Worm (Caenorhabditis elegans) whole organism, late embryonic: ENCODE results near the gene T27A1.2.

Experiments
- C08G9.2 ChIP-seq: sonication (generic microtip); optimal IDR thresholded peaks from 2 replicates; lab custom pipeline; 2016; ENCODE audit warnings: mild to moderate bottlenecking, missing genetic modification characterization, moderate library complexity, missing compliant biosample characterization
- C38D4.7 ChIP-seq: fragments of 200-800 bp; sonication (Bioruptor generic); optimal IDR thresholded peaks from 2 replicates; lab custom pipeline; 2018; ENCODE audit warnings: mild to moderate bottlenecking, missing genetic modification characterization, moderate library complexity, missing compliant biosample characterization
- T23F11.4 ChIP-seq: fragments of 200-800 bp; sonication (Bioruptor generic); optimal IDR thresholded peaks from 2 replicates; lab custom pipeline; 2018; ENCODE audit warnings: mild to moderate bottlenecking, missing genetic modification characterization, missing compliant biosample characterization
- Y22D7AL.16 ChIP-seq: sonication (generic microtip); optimal IDR thresholded peaks from 2 replicates; lab custom pipeline; 2016; ENCODE audit warnings: missing genetic modification characterization, missing compliant biosample characterization
- ahr-1 ChIP-seq: sonication (generic microtip); optimal IDR thresholded peaks from 2 replicates; lab custom pipeline; 2016; ENCODE audit warnings: missing genetic modification characterization, missing compliant biosample characterization
- ceh-14 ChIP-seq: sonication (generic microtip); optimal IDR thresholded peaks from 2 replicates; lab custom pipeline; 2016; ENCODE audit warnings: missing genotype, missing genetic modification characterization, missing compliant biosample characterization
- ceh-18 ChIP-seq: sonication (generic microtip); optimal IDR thresholded peaks from 2 replicates; lab custom pipeline; 2016; ENCODE audit warnings: missing genetic modification characterization, missing compliant biosample characterization
- ceh-22 ChIP-seq: sonication (generic microtip); optimal IDR thresholded peaks from 2 replicates; lab custom pipeline; 2017; ENCODE audit warnings: missing biosample characterization, missing genetic modification characterization
- ceh-24 ChIP-seq: sonication (generic microtip); optimal IDR thresholded peaks from 2 replicates; lab custom pipeline; 2016; ENCODE audit warnings: mild to moderate bottlenecking, missing genetic modification characterization, missing compliant biosample characterization
- ceh-30 ChIP-seq: fragments of 150-350 bp; optimal IDR thresholded peaks from 2 replicates; lab custom pipeline; 2014; ENCODE audit warnings: missing biosample characterization, missing genetic modification characterization
- ceh-34 ChIP-seq: sonication (generic microtip); optimal IDR thresholded peaks from 2 replicates; lab custom pipeline; 2016; ENCODE audit warnings: mild to moderate bottlenecking, missing genetic modification characterization, missing compliant biosample characterization
- ceh-45 ChIP-seq: fragments of 200-800 bp; sonication (Bioruptor generic); IDR thresholded peaks from 2 replicates; pipeline ENCODE4 v1.3.6; 2022; ENCODE audit warnings: missing genetic modification reagents, missing genetic modification characterization, missing compliant biosample characterization
- ceh-48 ChIP-seq: sonication (generic microtip); optimal IDR thresholded peaks from 2 replicates; lab custom pipeline; 2016; ENCODE audit warnings: missing genetic modification characterization, inconsistent platforms, missing compliant biosample characterization
- ceh-6 ChIP-seq: fragments of 200-800 bp; sonication (Bioruptor generic); optimal IDR thresholded peaks from 2 replicates; lab custom pipeline; 2018; ENCODE audit warnings: mild to moderate bottlenecking, missing genetic modification characterization, missing compliant biosample characterization
- dmd-4 ChIP-seq: sonication (generic microtip); optimal IDR thresholded peaks from 2 replicates; lab custom pipeline; 2016; ENCODE audit warnings: borderline replicate concordance, missing genetic modification characterization, missing compliant biosample characterization
- elt-2 ChIP-seq: sonication (generic microtip); optimal IDR thresholded peaks from 2 replicates; lab custom pipeline; 2016; ENCODE audit warnings: missing genetic modification reagents, missing genetic modification characterization, missing compliant biosample characterization
- elt-4 ChIP-seq: sonication (generic microtip); optimal IDR thresholded peaks from 2 replicates; lab custom pipeline; 2016; ENCODE audit warnings: missing genetic modification characterization, missing compliant biosample characterization
- fax-1 ChIP-seq: sonication (generic microtip); optimal IDR thresholded peaks from 2 replicates; lab custom pipeline; 2016; ENCODE audit warnings: missing genotype, missing genetic modification characterization, missing compliant biosample characterization
- fkh-6 ChIP-seq: sonication (generic microtip); optimal IDR thresholded peaks from 2 replicates; lab custom pipeline; 2016; ENCODE audit warnings: missing genetic modification characterization, missing compliant biosample characterization
- hlh-13 ChIP-seq: fragments of 200-800 bp; sonication (Bioruptor generic); optimal IDR thresholded peaks from 2 replicates; lab custom pipeline; 2018; ENCODE audit warnings: mild to moderate bottlenecking, missing genetic modification characterization, missing compliant biosample characterization
- hlh-6 ChIP-seq: sonication (generic microtip); optimal IDR thresholded peaks from 2 replicates; lab custom pipeline; 2016; ENCODE audit warnings: missing genotype, missing genetic modification characterization, missing compliant biosample characterization
- hlh-8 ChIP-seq: sonication (generic microtip); optimal IDR thresholded peaks from 2 replicates; lab custom pipeline; 2016; ENCODE audit warnings: missing genotype, missing genetic modification characterization, missing compliant biosample characterization
- nhr-232 ChIP-seq: sonication (generic microtip); optimal IDR thresholded peaks from 2 replicates; lab custom pipeline; 2016; ENCODE audit warnings: missing genetic modification characterization, missing compliant biosample characterization
- npax-4 ChIP-seq: sonication (generic microtip); optimal IDR thresholded peaks from 2 replicates; lab custom pipeline; 2016; ENCODE audit warnings: missing genetic modification characterization, missing compliant biosample characterization
- pag-3 ChIP-seq: sonication (generic microtip); optimal IDR thresholded peaks from 2 replicates; lab custom pipeline; 2016; ENCODE audit warnings: missing compliant biosample characterization, missing genetic modification characterization, borderline replicate concordance
- pat-9 ChIP-seq: fragments of 200-800 bp; sonication (Bioruptor generic); optimal IDR thresholded peaks from 2 replicates; lab custom pipeline; 2018; ENCODE audit warnings: mild to moderate bottlenecking, missing genetic modification characterization, moderate library complexity, missing compliant biosample characterization
- pha-2 ChIP-seq: sonication (generic microtip); optimal IDR thresholded peaks from 2 replicates; lab custom pipeline; 2017; ENCODE audit warnings: mild to moderate bottlenecking, missing genetic modification characterization, missing compliant biosample characterization
- pros-1 ChIP-seq: fragments of 150-350 bp; optimal IDR thresholded peaks from 2 replicates; lab custom pipeline; 2014; ENCODE audit warnings: missing biosample characterization, missing genetic modification reagents, missing genetic modification characterization
- sox-2 ChIP-seq: fragments of 200-800 bp; sonication (Bioruptor generic); IDR thresholded peaks from 2 replicates; pipeline ENCODE4 v1.3.6; 2022; ENCODE audit warnings: missing genetic modification reagents, missing genetic modification characterization, missing compliant biosample characterization
- sox-4 ChIP-seq: sonication (generic microtip); optimal IDR thresholded peaks from 2 replicates; lab custom pipeline; 2017; ENCODE audit warnings: mild to moderate bottlenecking, missing genetic modification characterization, inconsistent platforms, missing compliant biosample characterization
- syd-9 ChIP-seq: sonication (generic microtip); optimal IDR thresholded peaks from 2 replicates; lab custom pipeline; 2016; ENCODE audit warnings: mild to moderate bottlenecking, missing genetic modification characterization, moderate library complexity, missing compliant biosample characterization
- tbx-2 ChIP-seq: sonication (generic microtip); optimal IDR thresholded peaks from 2 replicates; lab custom pipeline; 2016; ENCODE audit warnings: missing genetic modification characterization, missing compliant biosample characterization
- unc-3 ChIP-seq, 2 experiments: fragments of 200-800 bp in 1 of 2; sonication (Bioruptor generic) in 1 of 2; sonication (generic microtip) in 1 of 2; conservative IDR thresholded peaks in 1 of 2; optimal IDR thresholded peaks in 1 of 2; 2 replicates each; pipeline versions ENCODE4 v1.3.6 to Lab custom; 2016 to 2022; ENCODE audit warnings: missing compliant biosample characterization in 2 of 2, missing genetic modification characterization in 2 of 2, missing genetic modification reagents in 1 of 2
- unc-42 ChIP-seq: sonication (generic microtip); optimal IDR thresholded peaks from 2 replicates; lab custom pipeline; 2016; ENCODE audit warnings: missing genotype, missing genetic modification characterization, missing compliant biosample characterization
- unc-55 ChIP-seq: sonication (generic microtip); optimal IDR thresholded peaks from 2 replicates; lab custom pipeline; 2017; ENCODE audit warnings: missing biosample characterization, missing genetic modification reagents, missing genetic modification characterization
- unc-86 ChIP-seq: sonication (generic microtip); optimal IDR thresholded peaks from 2 replicates; lab custom pipeline; 2016; ENCODE audit warnings: missing genetic modification characterization, missing compliant biosample characterization
- ztf-16 ChIP-seq: sonication (generic microtip); optimal IDR thresholded peaks from 2 replicates; lab custom pipeline; 2017; ENCODE audit warnings: missing genetic modification characterization, missing compliant biosample characterization

T27A1.2 gene

ce11 chrII:536775-537174 is at the start of gene T27A1.2:
Gene T27A1.2, minus strand, starts transcription at chrII:536875.
- TF ChIP-seq pat-9 (tag; lab: Kevin White, UChicago) (no peak), unc-55 (no peak), ceh-48 (tag; lab: Kevin White, UChicago) (no peak), unc-42 (no peak), hlh-13 (no peak), pag-3 (tag; lab: Kevin White, UChicago) (no peak), C38D4.7 (no peak), dmd-4 (no peak)

DNA sequence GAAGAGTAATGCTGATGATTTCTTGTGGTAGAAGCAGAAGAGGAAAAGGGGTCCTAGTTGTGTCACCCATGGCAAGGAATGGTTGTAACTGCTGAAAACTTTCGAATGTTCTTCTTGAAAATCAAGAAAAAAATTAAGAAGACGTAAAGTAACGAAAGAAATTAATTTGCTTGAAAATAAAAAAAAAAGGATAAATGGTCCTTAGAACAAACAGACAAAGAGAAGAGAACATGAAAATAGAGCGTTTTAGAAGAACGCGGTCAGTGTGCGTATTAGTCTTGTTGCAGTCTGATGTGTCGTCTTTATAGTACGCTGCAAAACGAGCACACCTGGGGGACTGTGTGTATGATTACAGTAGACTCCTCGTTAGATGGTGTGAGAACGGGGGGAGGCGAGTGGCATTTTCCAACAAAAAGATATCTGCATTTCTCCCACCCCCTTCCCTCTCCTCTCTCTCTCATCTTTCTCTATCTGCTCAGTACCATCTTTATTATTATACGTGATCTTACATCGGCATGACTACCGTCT is 47.7 kb upstream of the T27A1.2 start, which contains the start of the genes W08F4.12 and W08F4.13:
TSS of gene W08F4.12 (minus strand) at position 101 of the 528 bp plus-strand sequence.
TSS of gene W08F4.13 (plus strand) at position 478 of the 528 bp plus-strand sequence.
- TF ChIP-seq ceh-34 (tag; lab: Kevin White, UChicago), result no peak
- no peak for TF ChIP-seq unc-55
- no peak for TF ChIP-seq ztf-16 (tag; lab: Kevin White, UChicago)
- TF ChIP-seq syd-9 (tag; lab: Kevin White, UChicago), result no peak
- TF ChIP-seq npax-4 (tag; lab: Kevin White, UChicago), result no peak
- TF ChIP-seq hlh-8 (tag; lab: Kevin White, UChicago), result no peak
- no peak for TF ChIP-seq tbx-2 (tag; lab: Kevin White, UChicago)
- no peak for TF ChIP-seq unc-86
- TF ChIP-seq C08G9.2 (tag; lab: Kevin White, UChicago), result no peak
- TF ChIP-seq sox-4, result no peak
- no peak for TF ChIP-seq fax-1
- TF ChIP-seq ceh-18 (tag; lab: Kevin White, UChicago), result no peak
- no peak for TF ChIP-seq ceh-45 (GFP tag; lab: Robert Waterston, UW)
- no peak for TF ChIP-seq ceh-22
- no peak for TF ChIP-seq C38D4.7

DNA sequence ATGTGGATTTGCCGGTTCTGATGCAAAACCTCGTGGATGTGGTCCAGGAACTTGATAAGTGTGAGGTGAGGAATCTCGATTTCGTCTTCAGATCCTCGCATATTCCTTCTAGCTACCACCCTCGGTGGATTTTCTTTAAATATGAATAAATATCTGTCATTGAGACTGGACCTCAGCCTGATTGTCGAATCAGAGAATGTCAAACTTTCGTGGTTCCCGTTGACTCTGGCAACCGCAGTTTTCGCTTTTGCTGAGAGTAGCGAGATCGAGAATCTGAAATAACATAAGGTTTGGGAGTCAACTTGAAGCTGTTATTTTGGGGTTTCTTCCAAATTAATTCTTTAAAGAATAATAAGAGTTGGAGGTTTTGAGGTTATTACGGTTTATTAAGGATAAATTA is 46.0 kb upstream of the T27A1.2 start, which contains the start of gene fbxb-14:
TSS of gene fbxb-14 (minus strand) at position 101 of the 400 bp plus-strand sequence.
- TF ChIP-seq ceh-24, result no peak
- no peak for TF ChIP-seq fkh-6 (tag; lab: Kevin White, UChicago)
- no peak for TF ChIP-seq sox-2 (GFP tag; lab: Robert Waterston, UW)
- TF ChIP-seq ceh-22, result no peak
- TF ChIP-seq unc-3 (GFP tag; conservative IDR thresholded peaks at IDR 0.05; lab: Robert Waterston, UW), result no peak
- no peak for TF ChIP-seq unc-3 (tag; optimal IDR thresholded peaks at IDR 0.05; lab: Kevin White, UChicago)
- TF ChIP-seq pag-3 (tag; lab: Kevin White, UChicago), result no peak
- TF ChIP-seq ahr-1 (tag; lab: Kevin White, UChicago), result no peak
- no peak for TF ChIP-seq ceh-6 (GFP tag; lab: Kevin White, UChicago)
- no peak for TF ChIP-seq elt-2
- no peak for TF ChIP-seq pha-2 (tag; lab: Kevin White, UChicago)
- TF ChIP-seq nhr-232 (tag; lab: Kevin White, UChicago), result no peak
- no peak for TF ChIP-seq ceh-14 (tag; lab: Kevin White, UChicago)
- TF ChIP-seq syd-9 (tag; lab: Kevin White, UChicago), result no peak
- no peak for TF ChIP-seq pros-1 (tag; lab: Kevin White, UChicago)
- TF ChIP-seq npax-4 (tag; lab: Kevin White, UChicago), result no peak
- TF ChIP-seq Y22D7AL.16 (tag; lab: Kevin White, UChicago), result no peak
- TF ChIP-seq dmd-4, result no peak
- no peak for TF ChIP-seq pat-9 (tag; lab: Kevin White, UChicago)
- TF ChIP-seq T23F11.4 (GFP tag; lab: Kevin White, UChicago), result no peak
- no peak for TF ChIP-seq ceh-30 (tag; lab: Kevin White, UChicago)
- TF ChIP-seq, all 69 proteins: peak for 0

- no peak for TF ChIP-seq tbx-2 (tag; lab: Kevin White, UChicago)
- no peak for TF ChIP-seq ceh-18 (tag; lab: Kevin White, UChicago)
- TF ChIP-seq elt-4 (tag; lab: Kevin White, UChicago), result no peak
- no peak for TF ChIP-seq hlh-6 (tag; lab: Kevin White, UChicago)
These were observed 45.3 kb upstream of the T27A1.2 start for ce11 chrII:581983-582382.
